Worm (Caenorhabditis elegans) whole organism, L1 larva: ENCODE measurements around the gene sao-1.

ENCODE experiments used
- C34B4.2 ChIP-seq: sonication (generic microtip); optimal IDR thresholded peaks from 2 replicates; lab custom pipeline; 2017; ENCODE audit warnings: mild to moderate bottlenecking, missing genetic modification characterization, missing compliant biosample characterization
- blmp-1 ChIP-seq: fragments of 150-350 bp; optimal IDR thresholded peaks from 2 replicates; lab custom pipeline; 2014; ENCODE audit warnings: missing biosample characterization, missing genetic modification characterization
- ceh-63 ChIP-seq: fragments of 200-800 bp; sonication (Bioruptor generic); optimal IDR thresholded peaks from 2 replicates; lab custom pipeline; 2018; ENCODE audit warnings: mild to moderate bottlenecking, missing genetic modification characterization, missing compliant biosample characterization
- ceh-8 ChIP-seq: fragments of 200-800 bp; sonication (Bioruptor generic); optimal IDR thresholded peaks from 2 replicates; lab custom pipeline; 2018; ENCODE audit warnings: mild to moderate bottlenecking, missing genetic modification characterization, moderate library complexity, missing compliant biosample characterization
- ces-1 ChIP-seq: fragments of 150-350 bp; optimal IDR thresholded peaks from 2 replicates; lab custom pipeline; 2014; ENCODE audit warnings: missing biosample characterization, missing genetic modification reagents, missing genetic modification characterization
- dpl-1 ChIP-seq, 3 experiments: fragments of 150-350 bp in 2 of 3; sonication (generic microtip) in 1 of 3; optimal IDR thresholded peaks; 2 replicates each; lab custom pipeline; 2014 to 2017; ENCODE audit warnings: missing biosample characterization in 3 of 3, missing genetic modification characterization in 3 of 3, missing genetic modification reagents in 3 of 3
- efl-1 ChIP-seq, 4 experiments: fragments of 150-350 bp; optimal IDR thresholded peaks in 3 of 4; peaks in 1 of 4; 1 replicate in 1 of 4; 2 replicates in 3 of 4; lab custom pipeline; 2014; ENCODE audit warnings: missing biosample characterization in 2 of 4, missing genetic modification characterization in 2 of 4, missing genetic modification reagents in 2 of 4
- efl-3 ChIP-seq: fragments of 200-800 bp; sonication (Bioruptor generic); optimal IDR thresholded peaks from 2 replicates; lab custom pipeline; 2018; ENCODE audit warnings: mild to moderate bottlenecking, missing genetic modification characterization, missing compliant biosample characterization
- egl-27 ChIP-seq, 2 experiments: fragments of 150-350 bp in 1 of 2; sonication (generic microtip); optimal IDR thresholded peaks; 3 replicates each; lab custom pipeline; 2017 to 2018; ENCODE audit warnings: missing biosample characterization in 2 of 2, missing genetic modification characterization in 2 of 2, missing genetic modification reagents in 2 of 2
- elt-2 ChIP-seq: sonication (generic microtip); optimal IDR thresholded peaks from 2 replicates; lab custom pipeline; 2016; ENCODE audit warnings: missing genetic modification characterization, mild to moderate bottlenecking, inconsistent platforms, missing compliant biosample characterization, missing genetic modification reagents
- elt-3 ChIP-seq, 6 experiments: fragments of 150-350 bp in 1 of 6; sonication (generic microtip); optimal IDR thresholded peaks; 2 replicates each; lab custom pipeline; 2017 to 2018; ENCODE audit warnings: missing biosample characterization in 6 of 6, missing genetic modification characterization in 6 of 6, inconsistent platforms in 1 of 6
- ets-5 ChIP-seq: fragments of 200-800 bp; sonication (Bioruptor generic); IDR thresholded peaks from 2 replicates; pipeline ENCODE4 v1.3.6; 2022; ENCODE audit warnings: missing genetic modification characterization, missing compliant biosample characterization
- fkh-8 ChIP-seq: sonication (generic microtip); optimal IDR thresholded peaks from 2 replicates; lab custom pipeline; 2016; ENCODE audit warnings: mild to moderate bottlenecking, missing genetic modification characterization, missing compliant biosample characterization
- fos-1 ChIP-seq: fragments of 150-350 bp; optimal IDR thresholded peaks from 2 replicates; lab custom pipeline; 2014; ENCODE audit warnings: missing biosample characterization, missing genetic modification characterization
- grh-1 ChIP-seq: fragments of 200-800 bp; sonication (Bioruptor generic); IDR thresholded peaks from 2 replicates; pipeline ENCODE4 v1.3.6; 2022; ENCODE audit warnings: missing genetic modification reagents, missing genetic modification characterization, missing compliant biosample characterization
- irx-1 ChIP-seq: sonication (generic microtip); optimal IDR thresholded peaks from 2 replicates; lab custom pipeline; 2016; ENCODE audit warnings: missing genetic modification characterization, missing compliant biosample characterization
- jun-1 ChIP-seq: fragments of 150-350 bp; optimal IDR thresholded peaks from 2 replicates; lab custom pipeline; 2014; ENCODE audit warnings: missing biosample characterization, missing genetic modification reagents, missing genetic modification characterization
- lin-14 ChIP-seq: fragments of 200-800 bp; sonication (Bioruptor generic); optimal IDR thresholded peaks from 2 replicates; lab custom pipeline; 2018; ENCODE audit warnings: mild to moderate bottlenecking, missing genetic modification characterization, moderate library complexity, missing compliant biosample characterization
- lin-35 ChIP-seq, 2 experiments: fragments of 150-350 bp; optimal IDR thresholded peaks; 2 replicates each; lab custom pipeline; 2014; ENCODE audit warnings: missing biosample characterization in 2 of 2, missing genetic modification characterization in 2 of 2, missing genetic modification reagents in 2 of 2
- lin-39 ChIP-seq: fragments of 150-350 bp; optimal IDR thresholded peaks from 2 replicates; lab custom pipeline; 2014; ENCODE audit warnings: missing biosample characterization, missing genetic modification reagents, missing genetic modification characterization
- lir-3 ChIP-seq: sonication (generic microtip); optimal IDR thresholded peaks from 2 replicates; lab custom pipeline; 2016; ENCODE audit warnings: mild to moderate bottlenecking, missing genetic modification characterization, moderate library complexity, missing compliant biosample characterization; ENCODE audit not compliant: poor library complexity
- lsy-2 ChIP-seq, 2 experiments: fragments of 150-350 bp; optimal IDR thresholded peaks; 2 replicates each; lab custom pipeline; 2014; ENCODE audit warnings: missing biosample characterization in 2 of 2, missing genetic modification characterization in 2 of 2
- mep-1 ChIP-seq: fragments of 150-350 bp; optimal IDR thresholded peaks from 2 replicates; lab custom pipeline; 2014; ENCODE audit warnings: missing biosample characterization, missing genetic modification characterization
- nhr-11 ChIP-seq: fragments of 150-350 bp; optimal IDR thresholded peaks from 2 replicates; lab custom pipeline; 2014; ENCODE audit warnings: missing biosample characterization, missing genetic modification characterization
- nhr-19 ChIP-seq: fragments of 200-800 bp; sonication (Bioruptor generic); conservative IDR thresholded peaks from 2 replicates; pipeline ENCODE4 v1.3.6; 2022; ENCODE audit warnings: missing genetic modification characterization, missing compliant biosample characterization
- nhr-28 ChIP-seq: fragments of 150-350 bp; optimal IDR thresholded peaks from 2 replicates; lab custom pipeline; 2014; ENCODE audit warnings: missing biosample characterization, missing genetic modification characterization
- nhr-71 ChIP-seq: sonication (generic microtip); optimal IDR thresholded peaks from 2 replicates; lab custom pipeline; 2016; ENCODE audit warnings: mild to moderate bottlenecking, missing genetic modification characterization, moderate library complexity, missing compliant biosample characterization
- nhr-76 ChIP-seq: sonication (generic microtip); optimal IDR thresholded peaks from 2 replicates; lab custom pipeline; 2017; ENCODE audit warnings: missing biosample characterization, missing genetic modification characterization
- nhr-77 ChIP-seq: fragments of 150-350 bp; optimal IDR thresholded peaks from 2 replicates; lab custom pipeline; 2014; ENCODE audit warnings: missing biosample characterization, missing genetic modification characterization
- nhr-84 ChIP-seq: sonication (generic microtip); optimal IDR thresholded peaks from 2 replicates; lab custom pipeline; 2017; ENCODE audit warnings: missing biosample characterization, missing genetic modification characterization
- nhr-85 ChIP-seq: sonication (generic microtip); peaks from one replicate; lab custom pipeline; 2016; ENCODE audit warnings: missing genetic modification characterization, inconsistent platforms, missing compliant biosample characterization
- nhr-90 ChIP-seq: sonication (generic microtip); optimal IDR thresholded peaks from 2 replicates; lab custom pipeline; 2016; ENCODE audit warnings: mild to moderate bottlenecking, missing genetic modification characterization, missing compliant biosample characterization; ENCODE audit not compliant: poor library complexity
- skn-1 ChIP-seq: fragments of 150-350 bp; optimal IDR thresholded peaks from 2 replicates; lab custom pipeline; 2014; ENCODE audit warnings: missing biosample characterization, missing genetic modification characterization
- swsn-7 ChIP-seq: sonication (generic microtip); optimal IDR thresholded peaks from 2 replicates; lab custom pipeline; 2016; ENCODE audit warnings: missing genetic modification characterization, missing compliant biosample characterization
- tbx-2 ChIP-seq: sonication (generic microtip); optimal IDR thresholded peaks from 2 replicates; lab custom pipeline; 2016; ENCODE audit warnings: missing genetic modification characterization, missing compliant biosample characterization
- unc-86 ChIP-seq: sonication (generic microtip); optimal IDR thresholded peaks from 2 replicates; lab custom pipeline; 2016; ENCODE audit warnings: missing genetic modification characterization, missing compliant biosample characterization
- vab-15 ChIP-seq: sonication (generic microtip); optimal IDR thresholded peaks from 2 replicates; lab custom pipeline; 2017; ENCODE audit warnings: missing genotype, mild to moderate bottlenecking, missing genetic modification characterization, missing compliant biosample characterization
- xbp-1 ChIP-seq: sonication (generic microtip); optimal IDR thresholded peaks from 2 replicates; lab custom pipeline; 2016; ENCODE audit warnings: missing genetic modification characterization, missing compliant biosample characterization
- zip-4 ChIP-seq: fragments of 200-800 bp; sonication (Bioruptor generic); optimal IDR thresholded peaks from 2 replicates; lab custom pipeline; 2018; ENCODE audit warnings: mild to moderate bottlenecking, missing genetic modification characterization, moderate library complexity, missing compliant biosample characterization
- ztf-11 ChIP-seq, 2 experiments: sonication (generic microtip); optimal IDR thresholded peaks; 2 replicates each; lab custom pipeline; 2016 to 2017; ENCODE audit warnings: missing genetic modification characterization in 2 of 2, missing biosample characterization in 1 of 2, missing compliant biosample characterization in 1 of 2

The sao-1 gene

ce11 chrV:13961927-13962419, 1.8 kb upstream of the sao-1 start, which contains the start of the genes algn-13 and R10D12.13 (continued):
- TF ChIP-seq ztf-11 (tag; optimal IDR thresholded peaks at IDR 0.05; lab: Kevin White, UChicago) = peak; percentile 27 to 34
- peak; percentile 53 for TF ChIP-seq elt-2
- TF ChIP-seq lin-14 (GFP tag; lab: Kevin White, UChicago) = peak; percentile 42
- peak; percentile 64 to 71 (median 67) for TF ChIP-seq dpl-1 (GFP tag; optimal IDR thresholded peaks at IDR 0.05; lab: Kevin White, UChicago)
- peak; percentile 40 for TF ChIP-seq xbp-1
- no peak for TF ChIP-seq ceh-8 (GFP tag; lab: Kevin White, UChicago)
- TF ChIP-seq ceh-63 = no peak
- TF ChIP-seq unc-86 = peak; percentile 14
- TF ChIP-seq egl-27 (tag; optimal IDR thresholded peaks at IDR 0.05; lab: Kevin White, UChicago) = no peak
- peak; percentile 60 to 63 for TF ChIP-seq lin-35 (GFP tag; optimal IDR thresholded peaks at IDR 0.05; lab: Kevin White, UChicago)
- TF ChIP-seq tbx-2 (tag; lab: Kevin White, UChicago) = peak; percentile 36
- TF ChIP-seq blmp-1 = peak; percentile 49
- peak; percentile 6 for TF ChIP-seq zip-4 (GFP tag; lab: Kevin White, UChicago)
- TF ChIP-seq efl-1 (optimal IDR thresholded peaks at IDR 0.05; lab: Kevin White, UChicago) = peak; percentile 63 to 71
- TF ChIP-seq efl-1 (GFP tag; optimal IDR thresholded peaks at IDR 0.05 in 1 of 2; lab: Kevin White, UChicago) = peak; percentile 62 to 96
- no peak for TF ChIP-seq vab-15 (tag; lab: Kevin White, UChicago)
- peak in 1 of 6 experiments; percentile 31 for TF ChIP-seq elt-3 (tag; optimal IDR thresholded peaks at IDR 0.05; lab: Kevin White, UChicago)
- no peak for TF ChIP-seq C34B4.2
- peak; percentile 30 for TF ChIP-seq nhr-11 (tag; lab: Kevin White, UChicago)
- peak; percentile 34 for TF ChIP-seq nhr-76 (tag; lab: Kevin White, UChicago)
- peak; percentile 52 for TF ChIP-seq nhr-19 (GFP tag; lab: Robert Waterston, UW)
- TF ChIP-seq lsy-2 (tag; optimal IDR thresholded peaks at IDR 0.05; lab: Kevin White, UChicago) = peak; percentile 59 to 67
- peak; percentile 5 for TF ChIP-seq fkh-8
- TF ChIP-seq skn-1 (tag; lab: Kevin White, UChicago) = peak; percentile 59
- TF ChIP-seq jun-1 (tag; lab: Kevin White, UChicago) = no peak
- TF ChIP-seq mep-1 = no peak
- peak; percentile 63 for TF ChIP-seq nhr-71 (tag; lab: Kevin White, UChicago)
- TF ChIP-seq irx-1 (tag; lab: Kevin White, UChicago) = peak; percentile 8
- TF ChIP-seq ces-1 (GFP tag; lab: Kevin White, UChicago) = no peak
- TF ChIP-seq nhr-90 (tag; lab: Kevin White, UChicago) = peak; percentile 65
- no peak for TF ChIP-seq nhr-28 (tag; lab: Kevin White, UChicago)
- peak; percentile 43 for TF ChIP-seq lin-39 (tag; lab: Kevin White, UChicago)
- TF ChIP-seq swsn-7 (tag; lab: Kevin White, UChicago) = peak; percentile 64
- 0 out of 2 replicates have a peak, but pooled peaks have one; percentile 26 for TF ChIP-seq grh-1
- TF ChIP-seq lir-3 (tag; lab: Kevin White, UChicago) = peak; percentile 41
- TF ChIP-seq nhr-84 (tag; lab: Kevin White, UChicago) = no peak
- TF ChIP-seq fos-1 (tag; lab: Kevin White, UChicago) = no peak
- peak; percentile 74 for TF ChIP-seq nhr-85 (tag; lab: Kevin White, UChicago)
- TF ChIP-seq nhr-77 = no peak

DNA sequence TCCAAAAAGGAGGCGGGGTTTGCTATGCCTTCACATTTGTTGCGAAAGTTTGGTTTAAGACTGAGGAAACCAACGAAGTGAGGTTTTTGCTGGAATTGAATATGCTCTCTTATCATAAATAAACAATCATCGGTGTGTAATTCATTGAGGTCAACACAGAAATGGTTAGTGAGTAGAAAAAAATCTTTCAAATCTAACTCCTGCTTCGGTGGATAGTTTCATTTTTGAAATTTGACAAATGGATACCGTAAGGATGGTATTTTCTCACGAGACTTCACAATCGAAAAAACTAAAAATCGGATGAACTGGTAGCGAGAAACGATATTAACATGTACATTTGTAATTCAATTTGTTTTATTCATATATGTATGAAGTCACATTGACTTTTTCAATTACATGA, 17.1 kb downstream of the sao-1 start, which contains the start of gene eol-1:
Gene eol-1, minus strand, starts transcription at position 101 of the 400 bp plus-strand sequence.
- TF ChIP-seq efl-1 (optimal IDR thresholded peaks at IDR 0.05; lab: Kevin White, UChicago) (no peak), efl-1 (GFP tag; optimal IDR thresholded peaks at IDR 0.05 in 1 of 2; lab: Kevin White, UChicago) (peak in 1 of 2 experiments; percentile 81), ets-5 (no peak), efl-3 (GFP tag; lab: Kevin White, UChicago) (no peak)
